Fruit fly (Drosophila melanogaster): ENCODE data around the gene CG1910.

CG1910 gene

dm6 chr3R:31771790-31772576 lies 24.5 kb downstream of the CG1910 start, which contains the start of the genes betaGlu and sip3 (continued):
- TF ChIP-seq dsx (GFP tag; optimal IDR thresholded peaks at IDR 0.05; ENCODE audit: poor library complexity, severe bottlenecking) = no peak
- TF ChIP-seq CG32006 (GFP tag; optimal IDR thresholded peaks at IDR 0.05) = no peak

- TF ChIP-seq CG8632 (GFP tag; optimal IDR thresholded peaks at IDR 0.05) (peak; percentile 70), CG16779 (tag; optimal IDR thresholded peaks at IDR 0.05) (no peak), lz (GFP tag; optimal IDR thresholded peaks at IDR 0.05) (peak; percentile 60), cyc (GFP tag; optimal IDR thresholded peaks at IDR 0.05) (no peak), pdm3 (GFP tag; optimal IDR thresholded peaks at IDR 0.05) (no peak), CG32006 (GFP tag; optimal IDR thresholded peaks at IDR 0.05) (no peak), topi (GFP tag; optimal IDR thresholded peaks at IDR 0.05) (no peak), Sox15 (GFP tag; optimal IDR thresholded peaks at IDR 0.05) (peak; percentile 55), acj6 (GFP tag; optimal IDR thresholded peaks at IDR 0.05) (peak; percentile 68), dac (GFP tag; optimal IDR thresholded peaks at IDR 0.05) (no peak), CG8119 (GFP tag; IDR thresholded peaks at IDR 0.05) (peak; percentile 72; the same call in 1 of the 3 replicates), dsx (GFP tag; optimal IDR thresholded peaks at IDR 0.05; ENCODE audit: poor library complexity, severe bottlenecking) (no peak), CG6792 (GFP tag; optimal IDR thresholded peaks at IDR 0.05) (peak; percentile 53), vri (GFP tag; optimal IDR thresholded peaks at IDR 0.05) (peak; percentile 5), net (GFP tag; optimal IDR thresholded peaks at IDR 0.05) (peak; percentile 64), CG3032 (tag; optimal IDR thresholded peaks at IDR 0.05) (peak; percentile 72), CG11762 (GFP tag; optimal IDR thresholded peaks at IDR 0.05; ENCODE audit: insufficient read depth) (peak; percentile 39), Sox14 (GFP tag; optimal IDR thresholded peaks at IDR 0.05) (peak; percentile 44), CG34406 (GFP tag; optimal IDR thresholded peaks at IDR 0.05) (peak; percentile 56), CG4318 (GFP tag; optimal IDR thresholded peaks at IDR 0.05) (no peak), Lpt (GFP tag; optimal IDR thresholded peaks at IDR 0.05) (peak; percentile 42), fd85E (GFP tag; optimal IDR thresholded peaks at IDR 0.05) (no peak), eg (GFP tag; IDR thresholded peaks at IDR 0.05) (peak; percentile 75), fkh (GFP tag; optimal IDR thresholded peaks at IDR 0.05) (no peak), svp (GFP tag) (no peak), Eip93F (GFP tag; optimal IDR thresholded peaks at IDR 0.05) (peak; percentile 39), Ets21C (GFP tag; optimal IDR thresholded peaks at IDR 0.05) (no peak), esn (GFP tag; optimal IDR thresholded peaks at IDR 0.05) (peak; percentile 68), CG8319 (GFP tag; optimal IDR thresholded peaks at IDR 0.05) (no peak), CG6808 (GFP tag; optimal IDR thresholded peaks at IDR 0.05) (no peak), CG6854 (GFP tag; optimal IDR thresholded peaks at IDR 0.05) (no peak), CG6163 (GFP tag; IDR thresholded peaks at IDR 0.05) (peak; percentile 64; the same call in 2 of the 3 replicates), CG1621 (tag; optimal IDR thresholded peaks at IDR 0.05) (no peak), Eip78C (GFP tag) (no peak), Sox102F (GFP tag; optimal IDR thresholded peaks at IDR 0.05) (no peak), CG15336 (GFP tag; IDR thresholded peaks at IDR 0.05) (peak; percentile 58), CG11294 (GFP tag; IDR thresholded peaks at IDR 0.05) (peak; percentile 34; the same call in 1 of the 2 replicates), Blimp-1 (GFP tag; optimal IDR thresholded peaks at IDR 0.05) (peak; percentile 42), Gug (GFP tag; IDR thresholded peaks at IDR 0.05) (peak; percentile 63), OdsH (GFP tag; optimal IDR thresholded peaks at IDR 0.05) (no peak), Ets96B (tag; optimal IDR thresholded peaks at IDR 0.05) (peak; percentile 66)
These were observed 29.3 kb downstream of the CG1910 start, which contains the start of the genes CG2126 and faf for dm6 chr3R:31776583-31777362. Gene CG2126, minus strand, starts transcription at chr3R:31776652. Gene faf, plus strand, starts transcription at chr3R:31777020.

All from whole organism, prepupa.